Fruit fly (Drosophila melanogaster) whole organism, embryonic: ENCODE data around the gene CG3534.
A peak's percentile ranks its signal among the peaks of the same experiment; 100 is the strongest.

Source experiments
- CG10147 ChIP-seq: fragments of 200-800 bp; sonication (Bioruptor generic); optimal IDR thresholded peaks from 2 replicates; lab custom pipeline; 2019; ENCODE audit warnings: missing biosample characterization, mild to moderate bottlenecking, missing genetic modification characterization, moderate library complexity
- CG1024 ChIP-seq: fragments of 200-800 bp; sonication (Bioruptor generic); IDR thresholded peaks from 2 replicates; pipeline ENCODE4 v1.3.6; 2022; ENCODE audit warnings: missing biosample characterization, missing genetic modification characterization
- CG10979 ChIP-seq: fragments of 200-800 bp; sonication (Bioruptor generic); optimal IDR thresholded peaks from 2 replicates; lab custom pipeline; 2018; ENCODE audit warnings: missing biosample characterization, mild to moderate bottlenecking, missing genetic modification characterization, moderate library complexity
- CG11504 ChIP-seq: fragments of 200-800 bp; sonication (Bioruptor generic); optimal IDR thresholded peaks from 3 replicates; lab custom pipeline; 2019; ENCODE audit warnings: missing biosample characterization, mild to moderate bottlenecking, missing genetic modification characterization, moderate library complexity
- CG12659 ChIP-seq: fragments of 200-800 bp; sonication (Bioruptor generic); optimal IDR thresholded peaks from 3 replicates; lab custom pipeline; 2017; ENCODE audit warnings: mild to moderate bottlenecking, missing biosample characterization, missing genetic modification reagents, missing genetic modification characterization
- CG13624 ChIP-seq: fragments of 200-800 bp; sonication (Bioruptor generic); optimal IDR thresholded peaks from 2 replicates; lab custom pipeline; 2016; ENCODE audit warnings: missing biosample characterization, missing genetic modification characterization
- CG17385 ChIP-seq: fragments of 200-800 bp; sonication (Bioruptor generic); optimal IDR thresholded peaks from 3 replicates; lab custom pipeline; 2018; ENCODE audit warnings: missing biosample characterization, mild to moderate bottlenecking, missing genetic modification characterization
- CG2712 ChIP-seq: fragments of 200-800 bp; optimal IDR thresholded peaks from 3 replicates; lab custom pipeline; 2019; ENCODE audit warnings: missing biosample characterization, mild to moderate bottlenecking, missing genetic modification characterization, moderate library complexity
- CG2875 ChIP-seq: fragments of 200-800 bp; sonication (Bioruptor generic); optimal IDR thresholded peaks from 2 replicates; lab custom pipeline; 2017; ENCODE audit warnings: missing biosample characterization, mild to moderate bottlenecking, missing genetic modification characterization, missing genetic modification reagents
- CG2889 ChIP-seq: fragments of 200-800 bp; sonication (Bioruptor generic); IDR thresholded peaks from 3 replicates; pipeline ENCODE4 v1.3.6; 2022; ENCODE audit warnings: missing biosample characterization, missing genetic modification characterization
- CG30403 ChIP-seq: fragments of 200-800 bp; sonication (Bioruptor generic); optimal IDR thresholded peaks from 3 replicates; lab custom pipeline; 2016; ENCODE audit warnings: missing biosample characterization, missing genetic modification characterization
- CG32772 ChIP-seq: fragments of 200-800 bp; sonication (Bioruptor generic); IDR thresholded peaks from 2 replicates; pipeline ENCODE4 v1.3.6; 2022; ENCODE audit warnings: missing biosample characterization, missing genetic modification characterization
- CG3847 ChIP-seq: fragments of 200-800 bp; sonication (Bioruptor generic); IDR thresholded peaks from 2 replicates; pipeline ENCODE4 v1.3.6; 2022; ENCODE audit warnings: missing biosample characterization, missing genetic modification characterization
- CG5953 ChIP-seq: fragments of 200-800 bp; sonication (Bioruptor generic); IDR thresholded peaks from 2 replicates; pipeline ENCODE4 v1.3.6; 2022; ENCODE audit warnings: missing biosample characterization, missing genetic modification characterization
- CG7556 ChIP-seq: fragments of 200-800 bp; sonication (Bioruptor generic); optimal IDR thresholded peaks from 2 replicates; lab custom pipeline; 2017; ENCODE audit warnings: missing biosample characterization, mild to moderate bottlenecking, missing genetic modification characterization
- CG8388 ChIP-seq: fragments of 200-800 bp; sonication (Bioruptor generic); optimal IDR thresholded peaks from 2 replicates; lab custom pipeline; 2019; ENCODE audit warnings: missing biosample characterization, mild to moderate bottlenecking, missing genetic modification characterization, moderate library complexity
- CG8765 ChIP-seq: fragments of 200-800 bp; sonication (Bioruptor generic); IDR thresholded peaks from 2 replicates; pipeline ENCODE4 v1.3.6; 2022; ENCODE audit warnings: missing biosample characterization, missing genetic modification characterization
- CoRest ChIP-seq: fragments of 200-800 bp; sonication (Bioruptor generic); optimal IDR thresholded peaks from 3 replicates; lab custom pipeline; 2018; ENCODE audit warnings: missing biosample characterization, mild to moderate bottlenecking, missing genetic modification characterization, moderate library complexity
- D19A ChIP-seq: fragments of 200-800 bp; optimal IDR thresholded peaks from 3 replicates; lab custom pipeline; 2019; ENCODE audit warnings: missing biosample characterization, mild to moderate bottlenecking, missing genetic modification characterization, moderate library complexity
- Dek ChIP-seq: fragments of 200-800 bp; sonication (Bioruptor generic); optimal IDR thresholded peaks from 3 replicates; lab custom pipeline; 2019; ENCODE audit warnings: missing biosample characterization, mild to moderate bottlenecking, missing genetic modification characterization, moderate library complexity
- Dfd ChIP-seq, 2 experiments: fragments of >200 bp; optimal IDR thresholded peaks; 2 replicates each; lab custom pipeline; 2017; ENCODE audit warnings: missing biosample characterization in 2 of 2, missing genetic modification characterization in 2 of 2
- E2f1 ChIP-seq: fragments of 200-800 bp; sonication (Bioruptor generic); IDR thresholded peaks from 2 replicates; pipeline ENCODE4 v1.3.6; 2022; ENCODE audit warnings: missing biosample characterization, missing genetic modification characterization
- HLH4C ChIP-seq: fragments of 200-800 bp; sonication (Bioruptor generic); IDR thresholded peaks from 3 replicates; pipeline ENCODE4 v1.3.6; 2022; ENCODE audit warnings: missing biosample characterization, missing genetic modification characterization; ENCODE audit not compliant: partially characterized antibody
- Hr3 ChIP-seq: fragments of 200-800 bp; sonication (Bioruptor generic); optimal IDR thresholded peaks from 3 replicates; lab custom pipeline; 2016; ENCODE audit warnings: missing biosample characterization, missing genetic modification characterization
- Nf-YC ChIP-seq: fragments of 200-800 bp; optimal IDR thresholded peaks from 3 replicates; lab custom pipeline; 2019; ENCODE audit warnings: missing biosample characterization, mild to moderate bottlenecking, missing genetic modification characterization, moderate library complexity
- Oli ChIP-seq: fragments of 200-800 bp; sonication (Bioruptor generic); optimal IDR thresholded peaks from 2 replicates; lab custom pipeline; 2018; ENCODE audit warnings: missing biosample characterization, mild to moderate bottlenecking, missing genetic modification characterization, moderate library complexity
- PHDP ChIP-seq: fragments of 200-800 bp; sonication (Bioruptor generic); optimal IDR thresholded peaks from 3 replicates; lab custom pipeline; 2018; ENCODE audit warnings: missing biosample characterization, mild to moderate bottlenecking, missing genetic modification characterization, moderate library complexity
- Rfx ChIP-seq: fragments of 200-800 bp; sonication (Bioruptor generic); IDR thresholded peaks from 2 replicates; pipeline ENCODE4 v1.3.6; 2022; ENCODE audit warnings: missing biosample characterization, missing genetic modification characterization
- Usf ChIP-seq: fragments of 200-800 bp; sonication (Bioruptor generic); optimal IDR thresholded peaks from 2 replicates; lab custom pipeline; 2017; ENCODE audit warnings: missing genotype, missing biosample characterization, missing genetic modification characterization
- az2 ChIP-seq: fragments of 200-800 bp; sonication (Bioruptor generic); optimal IDR thresholded peaks from 3 replicates; lab custom pipeline; 2016; ENCODE audit warnings: missing biosample characterization, missing genetic modification characterization
- bab2 ChIP-seq: fragments of 200-800 bp; sonication (Bioruptor generic); optimal IDR thresholded peaks from 2 replicates; lab custom pipeline; 2016; ENCODE audit warnings: missing biosample characterization, missing genetic modification characterization
- bbx ChIP-seq: fragments of 200-800 bp; sonication (Bioruptor generic); IDR thresholded peaks from 2 replicates; pipeline ENCODE4 v1.3.6; 2022; ENCODE audit warnings: missing biosample characterization, missing genetic modification characterization; ENCODE audit not compliant: partially characterized antibody
- bsh ChIP-seq, 2 experiments: fragments of 200-800 bp; sonication (Bioruptor generic); optimal IDR thresholded peaks; 2 replicates each; lab custom pipeline; 2017 to 2018; ENCODE audit warnings: mild to moderate bottlenecking in 2 of 2, missing biosample characterization in 2 of 2, missing genetic modification characterization in 2 of 2, moderate library complexity in 1 of 2
- danr ChIP-seq: fragments of 200-800 bp; sonication (Bioruptor generic); IDR thresholded peaks from 2 replicates; pipeline ENCODE4 v1.3.6; 2022; ENCODE audit warnings: missing biosample characterization, missing genetic modification characterization
- dmrt11E ChIP-seq: fragments of 200-800 bp; sonication (Bioruptor generic); optimal IDR thresholded peaks from 3 replicates; lab custom pipeline; 2018; ENCODE audit warnings: missing biosample characterization, mild to moderate bottlenecking, missing genetic modification characterization, moderate library complexity
- gcm ChIP-seq: fragments of 200-800 bp; sonication (Bioruptor generic); optimal IDR thresholded peaks from 2 replicates; lab custom pipeline; 2019; ENCODE audit warnings: missing biosample characterization, mild to moderate bottlenecking, missing genetic modification characterization, moderate library complexity
- gem ChIP-seq: fragments of 200-800 bp; sonication (Bioruptor generic); optimal IDR thresholded peaks from 2 replicates; lab custom pipeline; 2019; ENCODE audit warnings: missing biosample characterization, mild to moderate bottlenecking, missing genetic modification characterization, moderate library complexity
- grau ChIP-seq: fragments of 200-800 bp; optimal IDR thresholded peaks from 3 replicates; lab custom pipeline; 2019; ENCODE audit warnings: missing biosample characterization, mild to moderate bottlenecking, missing genetic modification characterization, moderate library complexity
- hkb ChIP-seq, 2 experiments: fragments of 200-800 bp in 1 of 2; fragments of >200 bp in 1 of 2; sonication (Bioruptor generic) in 1 of 2; IDR thresholded peaks in 1 of 2; optimal IDR thresholded peaks in 1 of 2; 2 replicates each; pipeline versions ENCODE4 v1.3.6 to Lab custom; 2017 to 2022; ENCODE audit warnings: missing biosample characterization in 1 of 2, missing genetic modification characterization in 1 of 2
- lmd ChIP-seq: fragments of 200-800 bp; sonication (Bioruptor generic); IDR thresholded peaks from 2 replicates; pipeline ENCODE4 v1.3.6; 2022; ENCODE audit warnings: missing biosample characterization, missing genetic modification characterization
- nerfin-2 ChIP-seq: fragments of 200-800 bp; sonication (Bioruptor generic); IDR thresholded peaks from 2 replicates; pipeline ENCODE4 v1.3.6; 2022; ENCODE audit warnings: missing biosample characterization, missing genetic modification characterization; ENCODE audit not compliant: partially characterized antibody
- nmo ChIP-seq: fragments of 200-800 bp; sonication (Bioruptor generic); optimal IDR thresholded peaks from 2 replicates; lab custom pipeline; 2018; ENCODE audit warnings: missing biosample characterization, mild to moderate bottlenecking, missing genetic modification characterization, moderate library complexity
- prd ChIP-seq, 3 experiments: fragments of >200 bp in 2 of 3; fragments of 200-800 bp in 1 of 3; sonication (Bioruptor generic) in 1 of 3; optimal IDR thresholded peaks in 2 of 3; IDR thresholded peaks in 1 of 3; 2 replicates in 2 of 3; 3 replicates in 1 of 3; pipeline versions ENCODE4 v1.3.6 to Lab custom; 2017 to 2022; ENCODE audit warnings: missing biosample characterization in 1 of 3, missing genetic modification characterization in 1 of 3
- so ChIP-seq: fragments of 200-800 bp; sonication (Bioruptor generic); IDR thresholded peaks from 3 replicates; pipeline ENCODE4 v1.3.6; 2022; ENCODE audit warnings: missing biosample characterization, missing genetic modification characterization
- tll ChIP-seq, 2 experiments: fragments of 200-800 bp in 1 of 2; fragments of >200 bp in 1 of 2; sonication (Bioruptor generic) in 1 of 2; optimal IDR thresholded peaks; 2 replicates each; lab custom pipeline; 2017 to 2019; ENCODE audit warnings: missing biosample characterization in 2 of 2, missing genetic modification characterization in 2 of 2, mild to moderate bottlenecking in 1 of 2, moderate library complexity in 1 of 2
- ttk ChIP-seq: fragments of 200-800 bp; sonication (Bioruptor generic); IDR thresholded peaks from 2 replicates; pipeline ENCODE4 v2.1.2; 2022; ENCODE audit warnings: missing biosample characterization, missing genetic modification characterization
- wor ChIP-seq: fragments of 200-800 bp; sonication (Bioruptor generic); IDR thresholded peaks from 2 replicates; pipeline ENCODE4 v1.3.6; 2022; ENCODE audit warnings: missing biosample characterization, missing genetic modification characterization
- zf30C ChIP-seq: fragments of 200-800 bp; sonication (Bioruptor generic); optimal IDR thresholded peaks from 3 replicates; lab custom pipeline; 2018; ENCODE audit warnings: missing biosample characterization, mild to moderate bottlenecking, missing genetic modification characterization

CG3534 gene

DNA sequence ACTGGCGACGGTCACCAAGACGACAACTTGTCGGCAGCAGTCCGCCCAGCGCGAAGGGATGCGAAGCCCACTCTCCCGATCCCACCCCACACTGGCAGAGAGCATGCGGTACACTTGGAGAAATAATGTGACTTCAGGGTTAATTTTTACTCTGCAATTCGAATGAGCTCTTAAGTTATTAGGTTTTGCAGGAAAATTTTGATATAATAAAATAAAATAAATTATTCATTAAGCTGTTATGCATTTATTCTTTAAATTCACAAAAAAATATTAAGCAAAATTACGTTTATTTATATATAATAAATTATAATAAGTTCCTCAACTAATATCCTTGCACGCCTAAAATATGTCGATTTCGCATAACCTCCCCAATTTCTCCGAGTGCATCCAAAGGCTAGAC, 52.6 kb downstream of the CG3534 start:
- TF ChIP-seq CG10147 (GFP tag; lab: Kevin White, UChicago) (no peak), bsh (GFP tag; optimal IDR thresholded peaks at IDR 0.05; lab: Kevin White, UChicago) (peak in 1 of 2 experiments; percentile 42), CG13624 (GFP tag; lab: Kevin White, UChicago) (no peak), HLH4C (GFP tag; lab: Robert Waterston, UW) (no peak), nerfin-2 (GFP tag; lab: Robert Waterston, UW) (no peak), prd (optimal IDR thresholded peaks at IDR 0.05; lab: Kevin White, UChicago) (no peak), prd (GFP tag; IDR thresholded peaks at IDR 0.05; lab: Robert Waterston, UW) (peak; percentile 51; the same call in 2 of the 3 replicates), E2f1 (GFP tag; lab: Robert Waterston, UW) (0 out of 2 replicates have a peak, but pooled peaks have one; percentile 19), CG10979 (peak; percentile 35), Nf-YC (peak; percentile 8), Dfd (GFP tag; optimal IDR thresholded peaks at IDR 0.05; lab: Kevin White, UChicago) (no peak), CG2889 (GFP tag; lab: Robert Waterston, UW) (peak; percentile 13; the same call in 1 of the 3 replicates), Oli (tag; lab: Kevin White, UChicago) (peak; percentile 49), ttk (0 out of 2 replicates have a peak, but pooled peaks have one; percentile 35), danr (no peak), nmo (GFP tag; lab: Kevin White, UChicago) (peak; percentile 52), CG2875 (peak; percentile 31), tll (GFP tag; optimal IDR thresholded peaks at IDR 0.05; lab: Kevin White, UChicago) (no peak), CG2712 (tag; lab: Kevin White, UChicago) (peak; percentile 64), az2 (peak; percentile 23), CG1024 (GFP tag; lab: Robert Waterston, UW) (no peak), wor (GFP tag; lab: Robert Waterston, UW) (0 out of 2 replicates have a peak, but pooled peaks have one; percentile 31), lmd (GFP tag; lab: Robert Waterston, UW) (0 out of 2 replicates have a peak, but pooled peaks have one; percentile 12), hkb (optimal IDR thresholded peaks at IDR 0.05; lab: Kevin White, UChicago) (no peak), hkb (GFP tag; IDR thresholded peaks at IDR 0.05; lab: Robert Waterston, UW) (peak; percentile 51; the same call in 1 of the 2 replicates), PHDP (peak; percentile 31), dmrt11E (tag; lab: Kevin White, UChicago) (peak; percentile 63), CG8388 (GFP tag; lab: Kevin White, UChicago) (peak; percentile 39), grau (tag; lab: Kevin White, UChicago) (peak; percentile 52), CG3847 (GFP tag; lab: Robert Waterston, UW) (peak; percentile 27; the same call in 1 of the 2 replicates), D19A (tag; lab: Kevin White, UChicago) (peak; percentile 8), CG30403 (GFP tag; lab: Kevin White, UChicago) (peak; percentile 38), gcm (GFP tag; lab: Kevin White, UChicago) (peak; percentile 23), CG17385 (GFP tag; lab: Kevin White, UChicago) (peak; percentile 25), CG5953 (0 out of 2 replicates have a peak, but pooled peaks have one; percentile 11), bbx (GFP tag; lab: Robert Waterston, UW) (no peak), zf30C (GFP tag; lab: Kevin White, UChicago) (peak; percentile 23), CoRest (peak; percentile 40), Dek (peak; percentile 5), Rfx (0 out of 2 replicates have a peak, but pooled peaks have one; percentile 41), so (GFP tag; lab: Robert Waterston, UW) (0 out of 3 replicates have a peak, but pooled peaks have one; percentile 12), Usf (peak; percentile 15), CG7556 (GFP tag; lab: Kevin White, UChicago) (peak; percentile 68), CG32772 (GFP tag; lab: Robert Waterston, UW) (0 out of 2 replicates have a peak, but pooled peaks have one; percentile 26), CG12659 (GFP tag; lab: Kevin White, UChicago) (peak; percentile 24), Hr3 (GFP tag; lab: Kevin White, UChicago) (peak; percentile 28), CG11504 (tag; lab: Kevin White, UChicago) (peak; percentile 32), CG8765 (GFP tag; lab: Robert Waterston, UW) (no peak), gem (tag; lab: Kevin White, UChicago) (peak; percentile 69), bab2 (GFP tag; lab: Kevin White, UChicago) (no peak)
